Worm (Caenorhabditis elegans): Measurements from ENCODE around the gene sumv-1.

The sumv-1 gene

ce11 chrIII:5227831-5228467 lies 26.0 kb downstream of the sumv-1 start, which contains the start of the genes C34E10.12, C34E10.10 and atp-2 (continued):
- no peak for TF ChIP-seq bed-1 (GFP tag; IDR thresholded peaks at IDR 0.05)
- no peak for TF ChIP-seq Y95B8A.8 (GFP tag; IDR thresholded peaks at IDR 0.05)
- TF ChIP-seq mcd-1 (GFP tag; IDR thresholded peaks at IDR 0.05) = peak; percentile 73
- TF ChIP-seq nhr-90 (tag; optimal IDR thresholded peaks at IDR 0.05) = no peak
- TF ChIP-seq ZK185.1 (tag; optimal IDR thresholded peaks at IDR 0.05; ENCODE audit: poor library complexity, severe bottlenecking) = peak; percentile 68
- TF ChIP-seq hmg-1.2 (GFP tag; IDR thresholded peaks at IDR 0.05) = peak; percentile 47; the same call in 1 of the 2 replicates
- no peak for TF ChIP-seq repo-1 (tag; optimal IDR thresholded peaks at IDR 0.05)
- no peak for TF ChIP-seq dpff-1 (tag; optimal IDR thresholded peaks at IDR 0.05)
- peak; percentile 19 for TF ChIP-seq ztf-26 (tag; optimal IDR thresholded peaks at IDR 0.05)
- TF ChIP-seq sdz-38 (tag; optimal IDR thresholded peaks at IDR 0.05) = no peak
- TF ChIP-seq pbrm-1 (GFP tag; IDR thresholded peaks at IDR 0.05) = peak; percentile 50; the same call in 1 of the 2 replicates
- no peak for TF ChIP-seq ztf-6 (GFP tag; IDR thresholded peaks at IDR 0.05)
- TF ChIP-seq mxl-1 (tag; optimal IDR thresholded peaks at IDR 0.05) = no peak

DNA sequence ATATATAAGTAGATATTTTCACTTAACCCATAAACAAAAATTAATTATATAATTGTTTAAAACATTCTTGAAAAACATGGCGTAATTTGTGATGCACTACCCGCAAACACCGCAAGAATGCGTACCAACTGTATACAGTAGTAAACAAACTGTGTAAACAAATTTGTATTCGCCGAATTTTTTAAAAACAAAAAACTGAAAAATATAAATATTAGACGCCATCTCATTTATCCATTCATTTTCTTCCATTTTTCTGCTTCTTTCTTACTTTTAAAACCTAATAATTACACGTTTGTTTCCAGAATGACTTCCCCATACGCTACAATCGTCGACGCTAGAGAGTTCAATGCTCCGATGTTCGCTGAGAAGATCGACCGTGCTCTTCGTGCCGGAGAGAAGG lies 28.7 kb downstream of the sumv-1 start, which contains the start of gene nex-1:
nex-1 (plus strand) TSS at position 301 of the 400 bp plus-strand sequence.
- peak; percentile 13 for TF ChIP-seq snpc-1.3 (tag; optimal IDR thresholded peaks at IDR 0.05; ENCODE audit: insufficient read depth)
- no peak for TF ChIP-seq lin-54 (GFP tag; optimal IDR thresholded peaks at IDR 0.05)
- TF ChIP-seq efl-1 (GFP tag; optimal IDR thresholded peaks at IDR 0.05) = peak; percentile 10
- peak; percentile 68 for TF ChIP-seq lsl-1 (GFP tag; optimal IDR thresholded peaks at IDR 0.05)
- TF ChIP-seq nfya-1 (tag; optimal IDR thresholded peaks at IDR 0.05; ENCODE audit: borderline replicate concordance, insufficient read depth) = no peak

DNA sequence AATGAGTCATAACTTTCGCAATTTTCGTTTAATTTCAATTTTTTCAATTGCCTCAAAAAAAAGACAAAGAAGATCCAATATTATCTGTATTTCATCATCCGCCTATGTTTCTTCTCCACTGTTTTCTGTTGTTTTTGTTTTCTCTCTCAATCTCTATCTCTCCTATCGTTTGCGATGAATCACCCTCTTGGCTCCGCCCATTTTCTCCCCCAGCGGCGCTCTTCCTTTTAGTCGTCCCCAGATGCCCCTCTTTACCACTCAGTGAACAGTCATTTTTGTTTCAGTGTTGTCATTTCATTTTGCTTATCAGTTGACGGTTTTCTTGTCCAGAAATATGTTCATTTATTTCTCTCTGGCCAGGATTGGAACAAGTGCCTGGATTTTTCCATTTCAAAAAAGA lies 29.1 kb downstream of the sumv-1 start:
- TF ChIP-seq attf-5 (GFP tag; optimal IDR thresholded peaks at IDR 0.05) (peak; percentile 29), snpc-4 (GFP tag; optimal IDR thresholded peaks at IDR 0.05) (no peak), snpc-4 (tag; optimal IDR thresholded peaks at IDR 0.05) (no peak), cebp-1 (GFP tag; IDR thresholded peaks at IDR 0.05) (peak; percentile 78), cebp-1 (tag; optimal IDR thresholded peaks at IDR 0.05) (peak; percentile 88), nhr-80 (tag; optimal IDR thresholded peaks at IDR 0.05) (peak; percentile 66)

ce11 chrIII:5222777-5223176 lies 31.2 kb downstream of the sumv-1 start:
- TF ChIP-seq F57A8.1 (GFP tag; optimal IDR thresholded peaks at IDR 0.05) = no peak
- TF ChIP-seq unc-62 (GFP tag; optimal IDR thresholded peaks at IDR 0.05) = no peak
- TF ChIP-seq ceh-91 (GFP tag; IDR thresholded peaks at IDR 0.05) = no peak
- no peak for TF ChIP-seq F52B5.7 (tag; optimal IDR thresholded peaks at IDR 0.05)
- no peak for TF ChIP-seq attf-3 (GFP tag; conservative IDR thresholded peaks at IDR 0.05)
- no peak for TF ChIP-seq F55B11.4 (tag; optimal IDR thresholded peaks at IDR 0.05; ENCODE audit: borderline replicate concordance, insufficient read depth)
- no peak for TF ChIP-seq Y79H2A.3 (GFP tag; conservative IDR thresholded peaks at IDR 0.05)
- TF ChIP-seq tbp1 (GFP tag; optimal IDR thresholded peaks at IDR 0.05) = no peak
- TF ChIP-seq ets-4 (GFP tag; optimal IDR thresholded peaks at IDR 0.05) = no peak

- TF ChIP-seq nfya-2 (GFP tag; IDR thresholded peaks at IDR 0.05) = no peak
- TF ChIP-seq egl-18 (GFP tag; IDR thresholded peaks at IDR 0.05) = no peak
- no peak for TF ChIP-seq sea-2 (GFP tag; IDR thresholded peaks at IDR 0.05)
- TF ChIP-seq ets-4 (GFP tag; optimal IDR thresholded peaks at IDR 0.05) = no peak
- TF ChIP-seq Y95B8A.8 (GFP tag; IDR thresholded peaks at IDR 0.05) = no peak
- no peak for TF ChIP-seq pha-4 (tag; optimal IDR thresholded peaks at IDR 0.05)
- no peak for TF ChIP-seq repo-1 (tag; optimal IDR thresholded peaks at IDR 0.05)
Measured at ce11 chrIII:5221820-5222219, 32.2 kb downstream of the sumv-1 start.

All from whole organism, young adult.